Fruit fly (Drosophila melanogaster) whole organism, embryonic: ENCODE data around the gene ClC-c.

Experiments
- CG10267 ChIP-seq: fragments of 200-800 bp; sonication (Bioruptor generic); optimal IDR thresholded peaks from 2 replicates; lab custom pipeline; 2018; ENCODE audit warnings: missing biosample characterization, mild to moderate bottlenecking, missing genetic modification characterization, moderate library complexity
- CG10565 ChIP-seq: fragments of 200-800 bp; sonication (Bioruptor generic); optimal IDR thresholded peaks from 3 replicates; lab custom pipeline; 2016; ENCODE audit warnings: missing biosample characterization, mild to moderate bottlenecking, missing genetic modification characterization
- CG10654 ChIP-seq: fragments of 200-800 bp; sonication (Bioruptor generic); optimal IDR thresholded peaks from 2 replicates; lab custom pipeline; 2016; ENCODE audit warnings: missing biosample characterization, missing genetic modification characterization
- CG11398 ChIP-seq: fragments of 200-800 bp; sonication (Bioruptor generic); optimal IDR thresholded peaks from 2 replicates; lab custom pipeline; 2016; ENCODE audit warnings: missing biosample characterization, missing genetic modification characterization
- CG11723 ChIP-seq: fragments of 200-800 bp; sonication (Bioruptor generic); optimal IDR thresholded peaks from 2 replicates; lab custom pipeline; 2017; ENCODE audit warnings: missing biosample characterization, mild to moderate bottlenecking, missing genetic modification characterization
- CG12659 ChIP-seq: fragments of 200-800 bp; sonication (Bioruptor generic); optimal IDR thresholded peaks from 3 replicates; lab custom pipeline; 2017; ENCODE audit warnings: mild to moderate bottlenecking, missing biosample characterization, missing genetic modification reagents, missing genetic modification characterization
- CG13775 ChIP-seq: fragments of 200-800 bp; sonication (Bioruptor generic); optimal IDR thresholded peaks from 3 replicates; lab custom pipeline; 2017; ENCODE audit warnings: missing biosample characterization, mild to moderate bottlenecking, missing genetic modification characterization
- CG15011 ChIP-seq: fragments of 200-800 bp; sonication (Bioruptor generic); optimal IDR thresholded peaks from 3 replicates; lab custom pipeline; 2018; ENCODE audit warnings: missing biosample characterization, mild to moderate bottlenecking, missing genetic modification characterization
- CG15073 ChIP-seq: fragments of 200-800 bp; sonication (Bioruptor generic); optimal IDR thresholded peaks from 2 replicates; lab custom pipeline; 2016; ENCODE audit warnings: missing biosample characterization, missing genetic modification characterization
- CG17802 ChIP-seq: fragments of 200-800 bp; sonication (Bioruptor generic); optimal IDR thresholded peaks from 2 replicates; lab custom pipeline; 2018; ENCODE audit warnings: missing biosample characterization, mild to moderate bottlenecking, missing genetic modification characterization, moderate library complexity
- CG2889 ChIP-seq: fragments of 200-800 bp; sonication (Bioruptor generic); IDR thresholded peaks from 3 replicates; pipeline ENCODE4 v1.3.6; 2022; ENCODE audit warnings: missing biosample characterization, missing genetic modification characterization
- CG3163 ChIP-seq: fragments of 200-800 bp; sonication (Bioruptor generic); optimal IDR thresholded peaks from 3 replicates; lab custom pipeline; 2016; ENCODE audit warnings: missing biosample characterization, missing genetic modification characterization
- CG32772 ChIP-seq: fragments of 200-800 bp; sonication (Bioruptor generic); IDR thresholded peaks from 2 replicates; pipeline ENCODE4 v1.3.6; 2022; ENCODE audit warnings: missing biosample characterization, missing genetic modification characterization
- CG33213 ChIP-seq: fragments of 200-800 bp; sonication (Bioruptor generic); optimal IDR thresholded peaks from 3 replicates; lab custom pipeline; 2016; ENCODE audit warnings: missing biosample characterization, missing genetic modification characterization
- CG3838 ChIP-seq: fragments of 200-800 bp; sonication (Bioruptor generic); optimal IDR thresholded peaks from 3 replicates; lab custom pipeline; 2016; ENCODE audit warnings: missing biosample characterization, missing genetic modification characterization
- CG3995 ChIP-seq: fragments of 200-800 bp; sonication (Bioruptor generic); optimal IDR thresholded peaks from 3 replicates; lab custom pipeline; 2016; ENCODE audit warnings: missing biosample characterization, missing genetic modification characterization
- CG4328 ChIP-seq: fragments of 200-800 bp; sonication (Bioruptor generic); optimal IDR thresholded peaks from 3 replicates; lab custom pipeline; 2017; ENCODE audit warnings: missing biosample characterization, missing genetic modification reagents, missing genetic modification characterization
- CG4404 ChIP-seq: fragments of 200-800 bp; sonication (Bioruptor generic); IDR thresholded peaks from 2 replicates; pipeline ENCODE4 v1.3.6; 2022; ENCODE audit warnings: missing biosample characterization, missing genetic modification characterization
- CG4854 ChIP-seq: fragments of 200-800 bp; sonication (Bioruptor generic); optimal IDR thresholded peaks from 2 replicates; lab custom pipeline; 2016; ENCODE audit warnings: missing biosample characterization, missing genetic modification characterization, inconsistent platforms
- CG6175 ChIP-seq: fragments of 200-800 bp; sonication (Bioruptor generic); IDR thresholded peaks from 3 replicates; pipeline ENCODE4 v1.3.6; 2022; ENCODE audit warnings: missing biosample characterization, missing genetic modification characterization
- CG7987 ChIP-seq: fragments of 200-800 bp; sonication (Bioruptor generic); optimal IDR thresholded peaks from 2 replicates; lab custom pipeline; 2018; ENCODE audit warnings: missing biosample characterization, mild to moderate bottlenecking, missing genetic modification characterization, moderate library complexity
- CG8290 ChIP-seq, 3 experiments: fragments of 200-800 bp; sonication (Bioruptor generic); optimal IDR thresholded peaks; 2 replicates each; lab custom pipeline; 2016 to 2019; ENCODE audit warnings: missing biosample characterization in 3 of 3, missing genetic modification characterization in 3 of 3, mild to moderate bottlenecking in 2 of 3, moderate library complexity in 1 of 3
- Camta ChIP-seq: fragments of 200-800 bp; sonication (Bioruptor generic); optimal IDR thresholded peaks from 2 replicates; lab custom pipeline; 2016; ENCODE audit warnings: missing biosample characterization, missing genetic modification characterization
- H2.0 ChIP-seq: fragments of 200-800 bp; sonication (Bioruptor generic); IDR thresholded peaks from 2 replicates; pipeline ENCODE4 v1.3.6; 2022; ENCODE audit warnings: missing biosample characterization, missing genetic modification characterization
- HLH3B ChIP-seq: fragments of 200-800 bp; sonication (Bioruptor generic); IDR thresholded peaks from 2 replicates; pipeline ENCODE4 v1.3.6; 2022; ENCODE audit warnings: missing biosample characterization, missing genetic modification characterization
- Hmr ChIP-seq: fragments of 200-800 bp; sonication (Bioruptor generic); optimal IDR thresholded peaks from 3 replicates; lab custom pipeline; 2017; ENCODE audit warnings: mild to moderate bottlenecking, missing biosample characterization, missing genetic modification reagents, missing genetic modification characterization
- Kr ChIP-seq: fragments of 200-800 bp; sonication (Bioruptor generic); optimal IDR thresholded peaks from 2 replicates; lab custom pipeline; 2017; ENCODE audit warnings: missing biosample characterization, mild to moderate bottlenecking, missing genetic modification characterization
- Med ChIP-seq: fragments of 200-800 bp; sonication (Bioruptor generic); peaks from one replicate; lab custom pipeline; 2016; ENCODE audit warnings: missing biosample characterization, missing genetic modification characterization, mild to moderate bottlenecking, inconsistent platforms, moderate library complexity
- Nf-YB ChIP-seq: fragments of 200-800 bp; sonication (Bioruptor generic); optimal IDR thresholded peaks from 3 replicates; lab custom pipeline; 2019; ENCODE audit warnings: missing biosample characterization, mild to moderate bottlenecking, missing genetic modification characterization, moderate library complexity
- Usf ChIP-seq: fragments of 200-800 bp; sonication (Bioruptor generic); optimal IDR thresholded peaks from 2 replicates; lab custom pipeline; 2017; ENCODE audit warnings: missing genotype, missing biosample characterization, missing genetic modification characterization
- Xbp1 ChIP-seq: fragments of 200-800 bp; sonication (Bioruptor generic); optimal IDR thresholded peaks from 3 replicates; lab custom pipeline; 2016; ENCODE audit warnings: missing biosample characterization, mild to moderate bottlenecking, missing genetic modification characterization
- bab2 ChIP-seq: fragments of 200-800 bp; sonication (Bioruptor generic); optimal IDR thresholded peaks from 2 replicates; lab custom pipeline; 2016; ENCODE audit warnings: missing biosample characterization, missing genetic modification characterization
- btn ChIP-seq: fragments of 200-800 bp; sonication (Bioruptor generic); optimal IDR thresholded peaks from 2 replicates; lab custom pipeline; 2016; ENCODE audit warnings: missing biosample characterization, missing genetic modification characterization
- crc ChIP-seq: fragments of 200-800 bp; sonication (Bioruptor generic); optimal IDR thresholded peaks from 2 replicates; lab custom pipeline; 2016; ENCODE audit warnings: missing biosample characterization, missing genetic modification characterization
- croc ChIP-seq: fragments of 200-800 bp; sonication (Bioruptor generic); conservative IDR thresholded peaks from 3 replicates; pipeline ENCODE4 v1.3.6; 2022; ENCODE audit warnings: missing biosample characterization, missing genetic modification characterization
- dm ChIP-seq: fragments of 200-800 bp; sonication (Bioruptor generic); optimal IDR thresholded peaks from 3 replicates; lab custom pipeline; 2016; ENCODE audit warnings: missing biosample characterization, missing genetic modification characterization
- emc ChIP-seq: fragments of 200-800 bp; sonication (Bioruptor generic); optimal IDR thresholded peaks from 2 replicates; lab custom pipeline; 2016; ENCODE audit warnings: missing biosample characterization, missing genetic modification characterization
- grau ChIP-seq: fragments of 200-800 bp; optimal IDR thresholded peaks from 3 replicates; lab custom pipeline; 2019; ENCODE audit warnings: missing biosample characterization, mild to moderate bottlenecking, missing genetic modification characterization, moderate library complexity
- hb ChIP-seq: fragments of 200-800 bp; sonication (Bioruptor generic); IDR thresholded peaks from 3 replicates; pipeline ENCODE4 v1.3.6; 2022; ENCODE audit warnings: missing biosample characterization, missing genetic modification characterization; ENCODE audit not compliant: partially characterized antibody
- ind ChIP-seq: fragments of 200-800 bp; sonication (Bioruptor generic); optimal IDR thresholded peaks from 3 replicates; lab custom pipeline; 2016; ENCODE audit warnings: missing biosample characterization, missing genetic modification characterization
- lilli ChIP-seq: fragments of 200-800 bp; sonication (Bioruptor generic); optimal IDR thresholded peaks from 3 replicates; lab custom pipeline; 2016; ENCODE audit warnings: missing biosample characterization, missing genetic modification characterization
- lmd ChIP-seq: fragments of 200-800 bp; sonication (Bioruptor generic); IDR thresholded peaks from 2 replicates; pipeline ENCODE4 v1.3.6; 2022; ENCODE audit warnings: missing biosample characterization, missing genetic modification characterization
- maf-S ChIP-seq: fragments of 200-800 bp; sonication (Bioruptor generic); optimal IDR thresholded peaks from 2 replicates; lab custom pipeline; 2016; ENCODE audit warnings: missing biosample characterization, missing genetic modification characterization
- mam ChIP-seq: fragments of 200-800 bp; sonication (Bioruptor generic); optimal IDR thresholded peaks from 3 replicates; lab custom pipeline; 2016; ENCODE audit warnings: missing biosample characterization, missing genetic modification characterization
- peb ChIP-seq: fragments of 200-800 bp; sonication (Bioruptor generic); IDR thresholded peaks from 2 replicates; pipeline ENCODE4 v1.3.6; 2022; ENCODE audit warnings: missing biosample characterization, missing genetic modification characterization
- sug ChIP-seq: fragments of 200-800 bp; optimal IDR thresholded peaks from 2 replicates; lab custom pipeline; 2019; ENCODE audit warnings: missing biosample characterization, mild to moderate bottlenecking, missing genetic modification characterization, moderate library complexity
- tgo ChIP-seq: fragments of 200-800 bp; sonication (Bioruptor generic); IDR thresholded peaks from 3 replicates; pipeline ENCODE4 v1.3.6; 2022; ENCODE audit warnings: missing biosample characterization, missing genetic modification characterization
- tio ChIP-seq: fragments of 200-800 bp; sonication (Bioruptor generic); optimal IDR thresholded peaks from 2 replicates; lab custom pipeline; 2017; ENCODE audit warnings: missing biosample characterization, missing genetic modification characterization, inconsistent platforms
- tup ChIP-seq: fragments of 200-800 bp; sonication (Bioruptor generic); optimal IDR thresholded peaks from 2 replicates; lab custom pipeline; 2016; ENCODE audit warnings: missing biosample characterization, mild to moderate bottlenecking, missing genetic modification characterization, moderate library complexity
- zen ChIP-seq: fragments of 200-800 bp; sonication (Bioruptor generic); optimal IDR thresholded peaks from 3 replicates; lab custom pipeline; 2018; ENCODE audit warnings: missing biosample characterization, mild to moderate bottlenecking, missing genetic modification characterization, moderate library complexity

The ClC-c gene

dm6 chr3L:16128481-16128972, 38.3 kb downstream of the ClC-c start, which contains the start of gene Pgm1 (continued):
- peak; percentile 87 for TF ChIP-seq CG11398 (GFP tag; lab: Kevin White, UChicago)
- peak; percentile 85 for TF ChIP-seq CG33213 (GFP tag; lab: Kevin White, UChicago)
- peak; percentile 68 for TF ChIP-seq H2.0
- peak; percentile 61 for TF ChIP-seq emc
- peak; percentile 69; the same call in 2 of the 3 replicates for TF ChIP-seq CG2889 (GFP tag; lab: Robert Waterston, UW)
- peak; percentile 90 for TF ChIP-seq sug (tag; lab: Kevin White, UChicago)
- TF ChIP-seq CG8290 (GFP tag; optimal IDR thresholded peaks at IDR 0.05; lab: Kevin White, UChicago) = peak; percentile 70
- peak; percentile 34 to 96 for TF ChIP-seq CG8290 (tag; optimal IDR thresholded peaks at IDR 0.05; lab: Kevin White, UChicago)
- TF ChIP-seq croc (GFP tag; lab: Robert Waterston, UW) = peak; percentile 44
- TF ChIP-seq bab2 (GFP tag; lab: Kevin White, UChicago) = peak; percentile 91
- peak; percentile 90 for TF ChIP-seq mam
- peak; percentile 65 for TF ChIP-seq Nf-YB (GFP tag; lab: Kevin White, UChicago)
- TF ChIP-seq tio = peak; percentile 53
- TF ChIP-seq grau = peak; percentile 80
- peak; percentile 63 for TF ChIP-seq CG32772 (GFP tag; lab: Robert Waterston, UW)
- TF ChIP-seq CG15011 (GFP tag; lab: Kevin White, UChicago) = no peak
- peak; percentile 75 for TF ChIP-seq zen (tag; lab: Kevin White, UChicago)
- TF ChIP-seq Kr (GFP tag; lab: Kevin White, UChicago) = no peak
- TF ChIP-seq CG17802 = peak; percentile 33
- TF ChIP-seq Med = peak; percentile 98
- no peak for TF ChIP-seq hb (GFP tag; lab: Robert Waterston, UW)
- peak; percentile 42; the same call in 2 of the 3 replicates for TF ChIP-seq CG6175 (GFP tag; lab: Robert Waterston, UW)
- TF ChIP-seq maf-S = peak; percentile 88
- TF ChIP-seq Hmr (GFP tag; lab: Kevin White, UChicago) = peak; percentile 85
- TF ChIP-seq Camta = peak; percentile 85
- peak; percentile 82 for TF ChIP-seq CG3163
- peak; percentile 70 for TF ChIP-seq CG10267 (tag; lab: Kevin White, UChicago)
- peak; percentile 46; the same call in 2 of the 3 replicates for TF ChIP-seq tgo (GFP tag; lab: Robert Waterston, UW)
- TF ChIP-seq CG10654 = peak; percentile 77
- TF ChIP-seq CG13775 = peak; percentile 67
- TF ChIP-seq lmd (GFP tag; lab: Robert Waterston, UW) = peak; percentile 85; the same call in 1 of the 2 replicates
- TF ChIP-seq Usf (GFP tag; lab: Kevin White, UChicago) = peak; percentile 57
- TF ChIP-seq CG4328 = no peak
- peak; percentile 85 for TF ChIP-seq crc (GFP tag; lab: Kevin White, UChicago)
- peak; percentile 52; the same call in 1 of the 2 replicates for TF ChIP-seq peb (GFP tag; lab: Robert Waterston, UW)
- peak; percentile 86 for TF ChIP-seq Xbp1
- TF ChIP-seq CG12659 (GFP tag; lab: Kevin White, UChicago) = peak; percentile 87
- TF ChIP-seq CG15073 (GFP tag; lab: Kevin White, UChicago) = no peak
- TF ChIP-seq dm = peak; percentile 77
- peak; percentile 76 for TF ChIP-seq CG11723 (GFP tag; lab: Kevin White, UChicago)
- peak; percentile 90 for TF ChIP-seq ind (GFP tag; lab: Kevin White, UChicago)
- TF ChIP-seq tup = peak; percentile 74
- TF ChIP-seq CG4854 = peak; percentile 72
- peak; percentile 37 for TF ChIP-seq CG4404 (GFP tag; lab: Robert Waterston, UW)
- peak; percentile 60 for TF ChIP-seq HLH3B (GFP tag; lab: Robert Waterston, UW)
- TF ChIP-seq CG7987 (GFP tag; lab: Kevin White, UChicago) = peak; percentile 72
- TF ChIP-seq CG3995 = peak; percentile 49
- TF ChIP-seq CG10565 (GFP tag; lab: Kevin White, UChicago) = peak; percentile 10
- TF ChIP-seq lilli (GFP tag; lab: Kevin White, UChicago) = peak; percentile 94
- TF ChIP-seq CG3838 (GFP tag; lab: Kevin White, UChicago) = peak; percentile 55
- peak; percentile 70 for TF ChIP-seq btn (GFP tag; lab: Kevin White, UChicago)
